Worm (Caenorhabditis elegans) whole organism, early embryonic: Measurements from ENCODE around the gene vap-1.

Experiments
- B0310.2 ChIP-seq: sonication (generic microtip); optimal IDR thresholded peaks from 2 replicates; lab custom pipeline; 2016; ENCODE audit warnings: mild to moderate bottlenecking, missing genetic modification characterization, missing compliant biosample characterization
- ama-1 ChIP-seq: fragments of 150-350 bp; optimal IDR thresholded peaks from 2 replicates; lab custom pipeline; 2014
- ceh-13 ChIP-seq: fragments of 200-800 bp; sonication (Bioruptor generic); optimal IDR thresholded peaks from 2 replicates; lab custom pipeline; 2018; ENCODE audit warnings: mild to moderate bottlenecking, missing genetic modification characterization, missing compliant biosample characterization
- ceh-36 ChIP-seq: sonication (generic microtip); optimal IDR thresholded peaks from 2 replicates; lab custom pipeline; 2016; ENCODE audit warnings: missing genetic modification characterization, inconsistent platforms, missing compliant biosample characterization
- ets-7 ChIP-seq: sonication (generic microtip); optimal IDR thresholded peaks from 2 replicates; lab custom pipeline; 2016; ENCODE audit warnings: missing genotype, missing genetic modification characterization, missing compliant biosample characterization
- flt-1 ChIP-seq: fragments of 200-800 bp; sonication (Bioruptor generic); IDR thresholded peaks from 2 replicates; pipeline ENCODE4 v1.3.6; 2022; ENCODE audit warnings: missing genetic modification characterization, missing compliant biosample characterization
- hmbx-1 ChIP-seq: sonication (generic microtip); optimal IDR thresholded peaks from 2 replicates; lab custom pipeline; 2016; ENCODE audit warnings: mild to moderate bottlenecking, missing genetic modification characterization, missing compliant biosample characterization
- pes-1 ChIP-seq: fragments of 200-800 bp; sonication (Bioruptor generic); IDR thresholded peaks from 2 replicates; pipeline ENCODE4 v1.3.6; 2022; ENCODE audit warnings: missing genetic modification reagents, missing genetic modification characterization, missing compliant biosample characterization
- scrt-1 ChIP-seq: fragments of 200-800 bp; sonication (Bioruptor generic); IDR thresholded peaks from 2 replicates; pipeline ENCODE4 v1.3.6; 2022; ENCODE audit warnings: missing genetic modification characterization, missing compliant biosample characterization
- sea-1 ChIP-seq: fragments of 200-800 bp; sonication (Bioruptor generic); conservative IDR thresholded peaks from 2 replicates; pipeline ENCODE4 v1.3.6; 2022; ENCODE audit warnings: missing genetic modification characterization, missing compliant biosample characterization
- tbx-11 ChIP-seq: fragments of 200-800 bp; sonication (Bioruptor generic); IDR thresholded peaks from 2 replicates; pipeline ENCODE4 v1.3.6; 2022; ENCODE audit warnings: missing genetic modification characterization, missing compliant biosample characterization
- tbx-37 ChIP-seq: fragments of 200-800 bp; sonication (Bioruptor generic); conservative IDR thresholded peaks from 2 replicates; pipeline ENCODE4 v1.3.6; 2022; ENCODE audit warnings: missing genetic modification reagents, missing genetic modification characterization, missing compliant biosample characterization

DNA sequence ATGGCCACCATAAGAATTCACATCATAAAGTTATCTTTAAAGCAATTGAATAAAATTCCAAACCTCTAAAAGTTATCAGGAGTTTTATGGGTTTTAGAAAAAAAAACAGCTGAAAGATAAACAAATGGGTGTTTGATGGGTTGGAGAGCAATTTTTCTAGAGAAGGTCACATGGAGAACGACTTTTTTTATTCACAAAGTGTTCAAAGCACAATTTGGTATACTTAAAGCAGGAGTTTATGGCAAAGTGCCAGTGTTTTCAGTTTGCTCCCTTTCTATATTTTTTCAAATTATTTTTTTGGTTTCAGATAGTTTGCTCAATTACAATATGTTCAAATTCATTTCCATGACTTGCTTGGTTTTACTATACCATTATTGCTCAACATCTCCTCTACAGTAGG lies 4.9 kb upstream of the vap-1 start, which contains the start of gene F11C7.6:
- TF ChIP-seq ets-7 (tag; lab: Kevin White, UChicago), result no peak
- TF ChIP-seq ama-1 (lab: Kevin White, UChicago), result no peak
- TF ChIP-seq hmbx-1 (tag; lab: Kevin White, UChicago), result no peak
- no peak for TF ChIP-seq scrt-1 (GFP tag; lab: Robert Waterston, UW)
- no peak for TF ChIP-seq tbx-11 (GFP tag; lab: Robert Waterston, UW)
- TF ChIP-seq tbx-37, result no peak
- no peak for TF ChIP-seq flt-1 (GFP tag; lab: Robert Waterston, UW)
- no peak for TF ChIP-seq sea-1
- TF ChIP-seq B0310.2 (tag; lab: Kevin White, UChicago), result no peak
- no peak for TF ChIP-seq pes-1 (GFP tag; lab: Robert Waterston, UW)
- TF ChIP-seq ceh-13 (GFP tag; lab: Kevin White, UChicago), result no peak
- TF ChIP-seq ceh-36 (tag; lab: Kevin White, UChicago), result no peak
